Fruit fly (Drosophila melanogaster) whole organism, embryonic: ENCODE results near the gene Paris.

Experiments used
- CG10321 ChIP-seq: fragments of 200-800 bp; sonication (Bioruptor generic); IDR thresholded peaks from 2 replicates; pipeline ENCODE4 v1.3.6; 2022; ENCODE audit warnings: missing biosample characterization, missing genetic modification characterization
- CG10431 ChIP-seq: fragments of 200-800 bp; sonication (Bioruptor generic); optimal IDR thresholded peaks from 3 replicates; lab custom pipeline; 2018; ENCODE audit warnings: missing biosample characterization, mild to moderate bottlenecking, missing genetic modification characterization
- CG10543 ChIP-seq: fragments of 200-800 bp; sonication (Bioruptor generic); optimal IDR thresholded peaks from 3 replicates; lab custom pipeline; 2017; ENCODE audit warnings: missing biosample characterization, mild to moderate bottlenecking, missing genetic modification characterization, moderate library complexity
- CG11247 ChIP-seq: fragments of 200-800 bp; sonication (Bioruptor generic); IDR thresholded peaks from 2 replicates; pipeline ENCODE4 v1.3.6; 2022; ENCODE audit warnings: missing biosample characterization, missing genetic modification characterization
- CG11398 ChIP-seq: fragments of 200-800 bp; sonication (Bioruptor generic); optimal IDR thresholded peaks from 2 replicates; lab custom pipeline; 2016; ENCODE audit warnings: missing biosample characterization, missing genetic modification characterization
- CG11696 ChIP-seq: fragments of 200-800 bp; sonication (Bioruptor generic); IDR thresholded peaks from 2 replicates; pipeline ENCODE4 v1.3.6; 2022; ENCODE audit warnings: missing biosample characterization, missing genetic modification characterization
- CG12236 ChIP-seq: fragments of 200-800 bp; sonication (Bioruptor generic); optimal IDR thresholded peaks from 2 replicates; lab custom pipeline; 2016; ENCODE audit warnings: missing biosample characterization, missing genetic modification characterization
- CG13123 ChIP-seq: fragments of 200-800 bp; sonication (Bioruptor generic); optimal IDR thresholded peaks from 2 replicates; lab custom pipeline; 2016; ENCODE audit warnings: missing biosample characterization, missing genetic modification characterization
- CG14441 ChIP-seq: fragments of 200-800 bp; sonication (Bioruptor generic); IDR thresholded peaks from 2 replicates; pipeline ENCODE4 v1.3.6; 2022; ENCODE audit warnings: missing biosample characterization, missing genetic modification characterization
- CG14710 ChIP-seq: fragments of 200-800 bp; sonication (Bioruptor generic); optimal IDR thresholded peaks from 3 replicates; lab custom pipeline; 2019; ENCODE audit warnings: missing biosample characterization, mild to moderate bottlenecking, missing genetic modification characterization, moderate library complexity
- CG1529 ChIP-seq: fragments of 200-800 bp; sonication (Bioruptor generic); optimal IDR thresholded peaks from 3 replicates; lab custom pipeline; 2018; ENCODE audit warnings: missing biosample characterization, missing genetic modification characterization
- CG1603 ChIP-seq: fragments of 200-800 bp; sonication (Bioruptor generic); optimal IDR thresholded peaks from 2 replicates; lab custom pipeline; 2019; ENCODE audit warnings: missing biosample characterization, mild to moderate bottlenecking, missing genetic modification characterization, moderate library complexity
- CG1792 ChIP-seq: fragments of 200-800 bp; sonication (Bioruptor generic); optimal IDR thresholded peaks from 2 replicates; lab custom pipeline; 2016; ENCODE audit warnings: missing biosample characterization, missing genetic modification characterization
- CG18476 ChIP-seq: fragments of 200-800 bp; sonication (Bioruptor generic); optimal IDR thresholded peaks from 2 replicates; lab custom pipeline; 2016; ENCODE audit warnings: missing biosample characterization, mild to moderate bottlenecking, missing genetic modification characterization
- CG32767 ChIP-seq: fragments of 200-800 bp; sonication (Bioruptor generic); IDR thresholded peaks from 2 replicates; pipeline ENCODE4 v1.3.6; 2022; ENCODE audit warnings: missing biosample characterization, missing genetic modification characterization
- CG33557 ChIP-seq: fragments of 200-800 bp; sonication (Bioruptor generic); optimal IDR thresholded peaks from 2 replicates; lab custom pipeline; 2019; ENCODE audit warnings: missing biosample characterization, mild to moderate bottlenecking, missing genetic modification characterization, moderate library complexity
- CG3995 ChIP-seq: fragments of 200-800 bp; sonication (Bioruptor generic); optimal IDR thresholded peaks from 3 replicates; lab custom pipeline; 2016; ENCODE audit warnings: missing biosample characterization, missing genetic modification characterization
- CG4617 ChIP-seq: fragments of 200-800 bp; sonication (Bioruptor generic); optimal IDR thresholded peaks from 3 replicates; lab custom pipeline; 2016; ENCODE audit warnings: missing biosample characterization, missing genetic modification characterization, borderline replicate concordance
- CG4707 ChIP-seq: fragments of 200-800 bp; sonication (Bioruptor generic); optimal IDR thresholded peaks from 2 replicates; lab custom pipeline; 2018; ENCODE audit warnings: missing biosample characterization, mild to moderate bottlenecking, missing genetic modification characterization, moderate library complexity
- CG6654 ChIP-seq: fragments of 200-800 bp; sonication (Bioruptor generic); optimal IDR thresholded peaks from 2 replicates; lab custom pipeline; 2017; ENCODE audit warnings: missing biosample characterization, mild to moderate bottlenecking, missing genetic modification characterization
- CG7357 ChIP-seq: fragments of 200-800 bp; sonication (Bioruptor generic); IDR thresholded peaks from 3 replicates; pipeline ENCODE4 v1.3.6; 2022; ENCODE audit warnings: missing biosample characterization, missing genetic modification characterization
- CG7372 ChIP-seq: fragments of 200-800 bp; sonication (Bioruptor generic); IDR thresholded peaks from 2 replicates; pipeline ENCODE4 v1.3.6; 2022; ENCODE audit warnings: missing biosample characterization, missing genetic modification characterization
- CG7745 ChIP-seq: fragments of 200-800 bp; sonication (Bioruptor generic); optimal IDR thresholded peaks from 2 replicates; lab custom pipeline; 2018; ENCODE audit warnings: missing biosample characterization, mild to moderate bottlenecking, missing genetic modification characterization, moderate library complexity
- CG7786 ChIP-seq: fragments of 200-800 bp; sonication (Bioruptor generic); optimal IDR thresholded peaks from 2 replicates; lab custom pipeline; 2016; ENCODE audit warnings: missing biosample characterization, missing genetic modification characterization
- CG8944 ChIP-seq: fragments of 200-800 bp; sonication (Bioruptor generic); optimal IDR thresholded peaks from 3 replicates; lab custom pipeline; 2016; ENCODE audit warnings: missing biosample characterization, missing genetic modification characterization
- Camta ChIP-seq: fragments of 200-800 bp; sonication (Bioruptor generic); optimal IDR thresholded peaks from 2 replicates; lab custom pipeline; 2016; ENCODE audit warnings: missing biosample characterization, missing genetic modification characterization
- D ChIP-seq, 2 experiments: fragments of 200-800 bp in 1 of 2; fragments of >200 bp in 1 of 2; sonication (Bioruptor generic) in 1 of 2; optimal IDR thresholded peaks; 2 replicates in 1 of 2; 3 replicates in 1 of 2; lab custom pipeline; 2017; ENCODE audit warnings: mild to moderate bottlenecking in 1 of 2, missing biosample characterization in 1 of 2, missing genetic modification characterization in 1 of 2, missing genetic modification reagents in 1 of 2
- Gug ChIP-seq: fragments of 200-800 bp; sonication (Bioruptor generic); IDR thresholded peaks from 4 replicates; pipeline ENCODE4 v1.3.6; 2022; ENCODE audit warnings: missing biosample characterization, missing genetic modification characterization
- Hmx ChIP-seq: fragments of 200-800 bp; sonication (Bioruptor generic); optimal IDR thresholded peaks from 2 replicates; lab custom pipeline; 2016; ENCODE audit warnings: missing biosample characterization, missing genetic modification characterization
- Hr39 ChIP-seq: fragments of >200 bp; optimal IDR thresholded peaks from 2 replicates; lab custom pipeline; 2017
- Rfx ChIP-seq: fragments of 200-800 bp; sonication (Bioruptor generic); IDR thresholded peaks from 2 replicates; pipeline ENCODE4 v1.3.6; 2022; ENCODE audit warnings: missing biosample characterization, missing genetic modification characterization
- Sin3A ChIP-seq: fragments of >200 bp; optimal IDR thresholded peaks from 2 replicates; lab custom pipeline; 2018
- Taf1 ChIP-seq: fragments of 200-800 bp; sonication (Bioruptor generic); IDR thresholded peaks from 2 replicates; pipeline ENCODE4 v1.3.6; 2022; ENCODE audit warnings: missing biosample characterization, missing genetic modification characterization
- ase ChIP-seq: fragments of 200-800 bp; sonication (Bioruptor generic); IDR thresholded peaks from 3 replicates; pipeline ENCODE4 v1.3.6; 2022; ENCODE audit warnings: missing biosample characterization, missing genetic modification characterization
- bcd ChIP-seq: fragments of 200-800 bp; sonication (Bioruptor generic); optimal IDR thresholded peaks from 2 replicates; lab custom pipeline; 2017; ENCODE audit warnings: missing biosample characterization, mild to moderate bottlenecking, missing genetic modification characterization
- btn ChIP-seq: fragments of 200-800 bp; sonication (Bioruptor generic); optimal IDR thresholded peaks from 2 replicates; lab custom pipeline; 2016; ENCODE audit warnings: missing biosample characterization, missing genetic modification characterization
- dm ChIP-seq: fragments of 200-800 bp; sonication (Bioruptor generic); optimal IDR thresholded peaks from 3 replicates; lab custom pipeline; 2016; ENCODE audit warnings: missing biosample characterization, missing genetic modification characterization
- fd96Cb ChIP-seq: fragments of 200-800 bp; sonication (Bioruptor generic); optimal IDR thresholded peaks from 2 replicates; lab custom pipeline; 2018; ENCODE audit warnings: missing biosample characterization, mild to moderate bottlenecking, missing genetic modification characterization, moderate library complexity
- jing ChIP-seq: fragments of 200-800 bp; sonication (Bioruptor generic); optimal IDR thresholded peaks from 2 replicates; lab custom pipeline; 2018; ENCODE audit warnings: missing biosample characterization, mild to moderate bottlenecking, missing genetic modification characterization
- kay ChIP-seq: fragments of 200-800 bp; sonication (Bioruptor generic); optimal IDR thresholded peaks from 2 replicates; lab custom pipeline; 2016; ENCODE audit warnings: missing biosample characterization, missing genetic modification characterization
- klu ChIP-seq: fragments of 200-800 bp; sonication (Bioruptor generic); IDR thresholded peaks from 2 replicates; pipeline ENCODE4 v1.3.6; 2022; ENCODE audit warnings: missing biosample characterization, missing genetic modification characterization
- kni ChIP-seq: fragments of 200-800 bp; sonication (Bioruptor generic); optimal IDR thresholded peaks from 3 replicates; lab custom pipeline; 2017; ENCODE audit warnings: mild to moderate bottlenecking, missing biosample characterization, missing genetic modification reagents, missing genetic modification characterization
- pan ChIP-seq, 4 experiments: fragments of >200 bp in 3 of 4; fragments of 200-800 bp in 1 of 4; sonication (Bioruptor generic) in 1 of 4; optimal IDR thresholded peaks in 3 of 4; IDR thresholded peaks in 1 of 4; 2 replicates each; pipeline versions ENCODE4 v1.3.6 to Lab custom; 2017 to 2022; ENCODE audit warnings: missing biosample characterization in 2 of 4, missing genetic modification characterization in 2 of 4, mixed read lengths in 1 of 4
- pnt ChIP-seq: fragments of 200-800 bp; sonication (Bioruptor generic); optimal IDR thresholded peaks from 3 replicates; lab custom pipeline; 2016; ENCODE audit warnings: missing biosample characterization, missing genetic modification characterization
- ro ChIP-seq: fragments of 200-800 bp; sonication (Bioruptor generic); IDR thresholded peaks from 2 replicates; pipeline ENCODE4 v1.3.6; 2022; ENCODE audit warnings: missing biosample characterization, missing genetic modification characterization
- shn ChIP-seq: fragments of 200-800 bp; sonication (Bioruptor generic); optimal IDR thresholded peaks from 3 replicates; lab custom pipeline; 2016; ENCODE audit warnings: missing biosample characterization, missing genetic modification characterization
- slbo ChIP-seq: fragments of 200-800 bp; sonication (Bioruptor generic); IDR thresholded peaks from 2 replicates; pipeline ENCODE4 v1.3.6; 2022; ENCODE audit warnings: missing biosample characterization, missing genetic modification characterization
- sna ChIP-seq: fragments of 200-800 bp; sonication (Bioruptor generic); IDR thresholded peaks from 2 replicates; pipeline ENCODE4 v1.3.6; 2022; ENCODE audit warnings: missing biosample characterization, missing genetic modification characterization; ENCODE audit not compliant: partially characterized antibody
- sob ChIP-seq: fragments of 200-800 bp; sonication (Bioruptor generic); IDR thresholded peaks from 2 replicates; pipeline ENCODE4 v1.3.6; 2022; ENCODE audit warnings: missing biosample characterization, missing genetic modification characterization
- unc-4 ChIP-seq: fragments of 200-800 bp; sonication (Bioruptor generic); IDR thresholded peaks from 2 replicates; pipeline ENCODE4 v1.3.6; 2022; ENCODE audit warnings: missing biosample characterization, missing genetic modification characterization; ENCODE audit not compliant: partially characterized antibody
- zfh1 ChIP-seq: fragments of 200-800 bp; sonication (Bioruptor generic); IDR thresholded peaks from 3 replicates; pipeline ENCODE4 v1.3.6; 2022; ENCODE audit warnings: missing biosample characterization, missing genetic modification characterization

The Paris gene

dm6 chr2L:4448582-4449016 is 14.8 kb upstream of the Paris start, which contains the start of gene MFS18 (continued):
- TF ChIP-seq kay = peak; percentile 91
- peak; percentile 57 for TF ChIP-seq CG10431
- TF ChIP-seq Taf1 = peak; percentile 96
- TF ChIP-seq CG4617 (GFP tag; lab: Kevin White, UChicago) = peak; percentile 97
- TF ChIP-seq CG13123 (GFP tag; lab: Kevin White, UChicago) = peak; percentile 93
- peak; percentile 99 for TF ChIP-seq CG32767 (GFP tag; lab: Robert Waterston, UW)
- TF ChIP-seq CG8944 (GFP tag; lab: Kevin White, UChicago) = peak; percentile 74
- TF ChIP-seq CG6654 = peak; percentile 91
- peak; percentile 97 for TF ChIP-seq CG11247 (GFP tag; lab: Robert Waterston, UW)
- TF ChIP-seq CG12236 (GFP tag; lab: Kevin White, UChicago) = peak; percentile 31
- peak; percentile 97 for TF ChIP-seq Camta
- peak; percentile 99 for TF ChIP-seq jing (GFP tag; lab: Kevin White, UChicago)
- peak; percentile 96 for TF ChIP-seq CG7357
- peak; percentile 99 for TF ChIP-seq Gug (GFP tag; lab: Robert Waterston, UW)
- no peak for TF ChIP-seq D (optimal IDR thresholded peaks at IDR 0.05; lab: Kevin White, UChicago)
- peak; percentile 99 for TF ChIP-seq D (GFP tag; optimal IDR thresholded peaks at IDR 0.05; lab: Kevin White, UChicago)
- TF ChIP-seq CG11696 (GFP tag; lab: Robert Waterston, UW) = peak; percentile 97
- no peak for TF ChIP-seq kni (GFP tag; lab: Kevin White, UChicago)
- peak; percentile 86 for TF ChIP-seq CG10321 (GFP tag; lab: Robert Waterston, UW)
- peak; percentile 99 for TF ChIP-seq CG14441 (GFP tag; lab: Robert Waterston, UW)
- TF ChIP-seq unc-4 (GFP tag; lab: Robert Waterston, UW) = peak; percentile 52
- TF ChIP-seq shn (GFP tag; lab: Kevin White, UChicago) = peak; percentile 69
- TF ChIP-seq sob (GFP tag; lab: Robert Waterston, UW) = peak; percentile 98
- peak; percentile 98 for TF ChIP-seq bcd (GFP tag; lab: Kevin White, UChicago)
- TF ChIP-seq dm = peak; percentile 98
- peak; percentile 97 for TF ChIP-seq CG7372 (GFP tag; lab: Robert Waterston, UW)
- TF ChIP-seq CG7786 (GFP tag; lab: Kevin White, UChicago) = peak; percentile 78
- peak; percentile 92 for TF ChIP-seq CG1529 (GFP tag; lab: Kevin White, UChicago)
- TF ChIP-seq CG7745 (tag; lab: Kevin White, UChicago) = peak; percentile 43
- TF ChIP-seq pan (optimal IDR thresholded peaks at IDR 0.05; lab: Kevin White, UChicago) = no peak
- peak in 1 of 2 experiments; percentile 100 for TF ChIP-seq pan (GFP tag; optimal IDR thresholded peaks at IDR 0.05 in 1 of 2, IDR thresholded peaks at IDR 0.05 in 1 of 2)
- TF ChIP-seq CG33557 = peak; percentile 87
- peak; percentile 77 for TF ChIP-seq CG3995 (GFP tag; lab: Kevin White, UChicago)
- TF ChIP-seq Hr39 = no peak
- peak; percentile 98 for TF ChIP-seq ro
- TF ChIP-seq CG11398 = peak; percentile 35
- no peak for TF ChIP-seq Sin3A (lab: Kevin White, UChicago)
- TF ChIP-seq CG14710 (tag; lab: Kevin White, UChicago) = peak; percentile 99
- TF ChIP-seq zfh1 (GFP tag; lab: Robert Waterston, UW) = peak; percentile 99
- peak; percentile 72 for TF ChIP-seq CG1792 (GFP tag; lab: Kevin White, UChicago)
- peak; percentile 99 for TF ChIP-seq ase
- peak; percentile 25 for TF ChIP-seq btn (GFP tag; lab: Kevin White, UChicago)
- peak; percentile 66 for TF ChIP-seq pnt (GFP tag; lab: Kevin White, UChicago)
- peak; percentile 95 for TF ChIP-seq CG18476 (GFP tag; lab: Kevin White, UChicago)
- TF ChIP-seq Hmx = peak; percentile 79
- peak; percentile 43; the same call in 1 of the 2 replicates for TF ChIP-seq sna (GFP tag; lab: Robert Waterston, UW)
- TF ChIP-seq klu (GFP tag; lab: Robert Waterston, UW) = peak; percentile 96
- TF ChIP-seq fd96Cb (tag; lab: Kevin White, UChicago) = peak; percentile 100
- peak; percentile 81 for TF ChIP-seq CG10543 (GFP tag; lab: Kevin White, UChicago)
- peak; percentile 98 for TF ChIP-seq Rfx (GFP tag; lab: Robert Waterston, UW)
- TF ChIP-seq CG1603 (tag; lab: Kevin White, UChicago) = peak; percentile 91
- peak; percentile 73 for TF ChIP-seq CG4707 (GFP tag; lab: Kevin White, UChicago)
- peak; percentile 99 for TF ChIP-seq slbo (GFP tag; lab: Robert Waterston, UW)
